Worm (Caenorhabditis elegans) whole organism, L2 larva: ENCODE data around the gene K05F1.8.

Experiments used
- C34F6.9 ChIP-seq: fragments of 150-350 bp; optimal IDR thresholded peaks from 2 replicates; lab custom pipeline; 2014; ENCODE audit warnings: missing biosample characterization, missing genetic modification characterization
- F13H6.1 ChIP-seq: sonication (generic microtip); optimal IDR thresholded peaks from 2 replicates; lab custom pipeline; 2016; ENCODE audit warnings: missing genetic modification characterization, missing compliant biosample characterization
- R02D3.7 ChIP-seq: fragments of 150-350 bp; optimal IDR thresholded peaks from 2 replicates; lab custom pipeline; 2014; ENCODE audit warnings: missing biosample characterization, missing genetic modification characterization
- Y55F3AM.14 ChIP-seq: fragments of 200-800 bp; sonication (Bioruptor generic); optimal IDR thresholded peaks from 2 replicates; lab custom pipeline; 2018; ENCODE audit warnings: mild to moderate bottlenecking, missing genetic modification characterization, missing compliant biosample characterization
- ZK546.5 ChIP-seq: sonication (generic microtip); optimal IDR thresholded peaks from 2 replicates; lab custom pipeline; 2017; ENCODE audit warnings: missing biosample characterization, missing genetic modification characterization
- alr-1 ChIP-seq: fragments of 150-350 bp; optimal IDR thresholded peaks from 2 replicates; lab custom pipeline; 2014; ENCODE audit warnings: missing biosample characterization, missing genetic modification characterization
- aly-2 ChIP-seq: fragments of 150-350 bp; optimal IDR thresholded peaks from 2 replicates; lab custom pipeline; 2014; ENCODE audit warnings: missing biosample characterization, missing genetic modification characterization
- ama-1 ChIP-seq: fragments of 150-350 bp; optimal IDR thresholded peaks from 2 replicates; lab custom pipeline; 2018; ENCODE audit warnings: inconsistent platforms
- blmp-1 ChIP-seq: sonication (generic microtip); optimal IDR thresholded peaks from 2 replicates; lab custom pipeline; 2017; ENCODE audit warnings: missing genetic modification characterization, mild to moderate bottlenecking, missing compliant biosample characterization, antibody characterized with exemption, moderate library complexity; ENCODE audit not compliant: insufficient read depth
- ceh-16 ChIP-seq: fragments of 150-350 bp; optimal IDR thresholded peaks from 2 replicates; lab custom pipeline; 2014; ENCODE audit warnings: missing biosample characterization, missing genetic modification characterization
- ceh-82 ChIP-seq: fragments of 150-350 bp; optimal IDR thresholded peaks from 2 replicates; lab custom pipeline; 2014; ENCODE audit warnings: missing biosample characterization, missing genetic modification characterization
- crh-2 ChIP-seq: sonication (generic microtip); optimal IDR thresholded peaks from 2 replicates; lab custom pipeline; 2017; ENCODE audit warnings: missing biosample characterization, missing genetic modification characterization
- dmd-4 ChIP-seq: sonication (generic microtip); optimal IDR thresholded peaks from 2 replicates; lab custom pipeline; 2017; ENCODE audit warnings: missing biosample characterization, missing genetic modification characterization
- egl-27 ChIP-seq: sonication (generic microtip); optimal IDR thresholded peaks from 3 replicates; lab custom pipeline; 2017; ENCODE audit warnings: missing biosample characterization, missing genetic modification reagents, missing genetic modification characterization
- elt-1 ChIP-seq: fragments of 150-350 bp; optimal IDR thresholded peaks from 2 replicates; lab custom pipeline; 2014; ENCODE audit warnings: missing biosample characterization, missing genetic modification characterization
- elt-3 ChIP-seq: sonication (generic microtip); optimal IDR thresholded peaks from 2 replicates; lab custom pipeline; 2017; ENCODE audit warnings: missing biosample characterization, missing genetic modification characterization
- fos-1 ChIP-seq: fragments of 150-350 bp; optimal IDR thresholded peaks from 2 replicates; lab custom pipeline; 2014; ENCODE audit warnings: missing biosample characterization, missing genetic modification characterization
- gmeb-1 ChIP-seq: fragments of 150-350 bp; optimal IDR thresholded peaks from 2 replicates; lab custom pipeline; 2014; ENCODE audit warnings: missing biosample characterization, missing genetic modification characterization
- lin-11 ChIP-seq: fragments of 150-350 bp; sonication (generic microtip); optimal IDR thresholded peaks from 2 replicates; lab custom pipeline; 2014; ENCODE audit warnings: missing biosample characterization, missing genetic modification characterization, inconsistent platforms, mixed read lengths
- lin-13 ChIP-seq: fragments of 150-350 bp; optimal IDR thresholded peaks from 2 replicates; lab custom pipeline; 2014; ENCODE audit warnings: missing biosample characterization, missing genetic modification reagents, missing genetic modification characterization
- lin-39 ChIP-seq: fragments of 150-350 bp; optimal IDR thresholded peaks from 2 replicates; lab custom pipeline; 2014; ENCODE audit warnings: missing biosample characterization, missing genetic modification reagents, missing genetic modification characterization
- lsy-2 ChIP-seq, 2 experiments: fragments of 150-350 bp in 1 of 2; sonication (generic microtip) in 1 of 2; optimal IDR thresholded peaks; 2 replicates each; lab custom pipeline; 2014 to 2017; ENCODE audit warnings: missing biosample characterization in 2 of 2, missing genetic modification characterization in 2 of 2
- mab-5 ChIP-seq: fragments of 150-350 bp; optimal IDR thresholded peaks from 2 replicates; lab custom pipeline; 2014; ENCODE audit warnings: missing biosample characterization, missing genetic modification characterization
- mbf-1 ChIP-seq: sonication (generic microtip); optimal IDR thresholded peaks from 2 replicates; lab custom pipeline; 2017; ENCODE audit warnings: missing biosample characterization, missing genetic modification characterization
- mdl-1 ChIP-seq, 2 experiments: fragments of 150-350 bp in 1 of 2; sonication (generic microtip) in 1 of 2; optimal IDR thresholded peaks; 2 replicates each; lab custom pipeline; 2017; ENCODE audit warnings: missing biosample characterization in 2 of 2, missing genetic modification characterization in 2 of 2
- nhr-10 ChIP-seq: sonication (generic microtip); optimal IDR thresholded peaks from 2 replicates; lab custom pipeline; 2017; ENCODE audit warnings: missing biosample characterization, missing genetic modification characterization
- nhr-11 ChIP-seq: fragments of 150-350 bp; optimal IDR thresholded peaks from 2 replicates; lab custom pipeline; 2014; ENCODE audit warnings: missing biosample characterization, missing genetic modification characterization
- nhr-12 ChIP-seq: fragments of 150-350 bp; optimal IDR thresholded peaks from 2 replicates; lab custom pipeline; 2014; ENCODE audit warnings: missing biosample characterization, missing genetic modification characterization
- nhr-129 ChIP-seq: fragments of 150-350 bp; optimal IDR thresholded peaks from 2 replicates; lab custom pipeline; 2014; ENCODE audit warnings: missing biosample characterization, missing genetic modification characterization
- nhr-23 ChIP-seq: fragments of 150-350 bp; optimal IDR thresholded peaks from 2 replicates; lab custom pipeline; 2014; ENCODE audit warnings: missing biosample characterization, missing genetic modification reagents, missing genetic modification characterization
- nhr-237 ChIP-seq: fragments of 150-350 bp; optimal IDR thresholded peaks from 2 replicates; lab custom pipeline; 2014; ENCODE audit warnings: missing biosample characterization, missing genetic modification characterization
- nhr-25 ChIP-seq: fragments of 150-350 bp; sonication (generic microtip); optimal IDR thresholded peaks from 3 replicates; lab custom pipeline; 2014; ENCODE audit warnings: missing biosample characterization, missing genetic modification characterization
- nhr-6 ChIP-seq: fragments of 150-350 bp; optimal IDR thresholded peaks from 2 replicates; lab custom pipeline; 2014; ENCODE audit warnings: missing biosample characterization, missing genetic modification characterization
- nhr-77 ChIP-seq: fragments of 150-350 bp; optimal IDR thresholded peaks from 2 replicates; lab custom pipeline; 2014; ENCODE audit warnings: missing biosample characterization, missing genetic modification characterization
- peb-1 ChIP-seq: fragments of 150-350 bp; optimal IDR thresholded peaks from 2 replicates; lab custom pipeline; 2014; ENCODE audit warnings: missing biosample characterization, missing genetic modification characterization
- skn-1 ChIP-seq: sonication (generic microtip); optimal IDR thresholded peaks from 2 replicates; lab custom pipeline; 2017; ENCODE audit warnings: missing biosample characterization, missing genetic modification characterization
- sma-3 ChIP-seq: sonication (generic microtip); optimal IDR thresholded peaks from 2 replicates; lab custom pipeline; 2016; ENCODE audit warnings: missing genetic modification reagents, missing genetic modification characterization, missing compliant biosample characterization
- snpc-4 ChIP-seq: fragments of 150-350 bp; optimal IDR thresholded peaks from 2 replicates; lab custom pipeline; 2014; ENCODE audit warnings: missing biosample characterization, missing genetic modification characterization
- unc-39 ChIP-seq: fragments of 150-350 bp; optimal IDR thresholded peaks from 2 replicates; lab custom pipeline; 2014; ENCODE audit warnings: missing biosample characterization, missing genetic modification characterization
- unc-55 ChIP-seq: fragments of 150-350 bp; sonication (generic microtip); optimal IDR thresholded peaks from 3 replicates; lab custom pipeline; 2014; ENCODE audit warnings: missing biosample characterization, missing genetic modification reagents, missing genetic modification characterization
- unc-62 ChIP-seq: fragments of 150-350 bp; optimal IDR thresholded peaks from 2 replicates; lab custom pipeline; 2014; ENCODE audit warnings: missing biosample characterization, missing genetic modification reagents, missing genetic modification characterization
- zag-1 ChIP-seq: fragments of 150-350 bp; optimal IDR thresholded peaks from 2 replicates; lab custom pipeline; 2014; ENCODE audit warnings: missing biosample characterization, missing genetic modification characterization
- ztf-1 ChIP-seq: fragments of 200-800 bp; sonication (Bioruptor generic); conservative IDR thresholded peaks from 2 replicates; pipeline ENCODE4 v1.3.6; 2022; ENCODE audit warnings: missing genetic modification characterization, missing compliant biosample characterization
- ztf-11 ChIP-seq: sonication (generic microtip); optimal IDR thresholded peaks from 2 replicates; lab custom pipeline; 2017; ENCODE audit warnings: missing biosample characterization, missing genetic modification characterization
- ztf-4 ChIP-seq: fragments of 150-350 bp; optimal IDR thresholded peaks from 2 replicates; lab custom pipeline; 2014; ENCODE audit warnings: missing biosample characterization, missing genetic modification characterization

K05F1.8 gene

ce11 chrII:5799553-5799952 lies at the start of gene K05F1.8:
Gene K05F1.8 (minus strand): TSS chrII:5799653.
- TF ChIP-seq nhr-11 (tag; lab: Kevin White, UChicago) (no peak), nhr-6 (no peak), ZK546.5 (tag; lab: Kevin White, UChicago) (no peak), unc-39 (tag; lab: Kevin White, UChicago) (no peak)

- TF ChIP-seq crh-2 (tag; lab: Kevin White, UChicago), result no peak
- peak; percentile 25 for TF ChIP-seq fos-1
Measured at ce11 chrII:5846181-5846580, 46.7 kb upstream of the K05F1.8 start.

- no peak for TF ChIP-seq nhr-25 (tag; lab: Kevin White, UChicago)
- TF ChIP-seq mdl-1 (tag; optimal IDR thresholded peaks at IDR 0.05; lab: Kevin White, UChicago), result no peak
- TF ChIP-seq F13H6.1 (tag; lab: Kevin White, UChicago), result no peak
- TF ChIP-seq dmd-4 (tag; lab: Kevin White, UChicago), result no peak
- TF ChIP-seq ceh-82, result no peak
- no peak for TF ChIP-seq nhr-77 (tag; lab: Kevin White, UChicago)
- TF ChIP-seq ceh-16 (tag; lab: Kevin White, UChicago), result no peak
- TF ChIP-seq unc-39 (tag; lab: Kevin White, UChicago), result no peak
- no peak for TF ChIP-seq nhr-11 (tag; lab: Kevin White, UChicago)
Measured at ce11 chrII:5845441-5845840, 46.0 kb upstream of the K05F1.8 start, which contains the start of the genes ZK1248.17 and H41C03.3. Gene ZK1248.17 (minus strand): TSS chrII:5845541. Gene H41C03.3 (plus strand): TSS chrII:5845777.

DNA sequence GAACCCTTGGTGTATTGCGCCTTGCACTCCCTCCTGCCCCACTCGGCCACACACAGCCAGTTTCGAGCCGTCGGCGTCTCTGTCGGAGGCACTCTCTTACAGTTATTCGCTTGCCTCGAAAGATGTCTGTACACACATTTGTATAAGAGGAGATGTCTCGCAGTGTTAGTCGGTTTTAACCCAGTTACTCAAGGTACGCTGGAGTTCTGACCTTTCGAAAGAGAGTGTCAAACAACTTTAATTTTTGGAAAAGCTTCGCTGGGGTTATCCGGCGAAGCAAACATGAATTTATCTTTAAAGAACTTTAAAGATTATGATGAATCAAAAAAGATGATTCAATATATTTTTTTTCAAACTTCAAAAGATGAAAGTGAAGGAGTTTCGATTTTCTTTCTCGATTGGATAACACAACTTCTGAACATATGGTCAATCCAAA lies 45.3 kb upstream of the K05F1.8 start:
- TF ChIP-seq nhr-23 (no peak), lin-13 (GFP tag; lab: Kevin White, UChicago) (peak; percentile 98), nhr-237 (tag; lab: Kevin White, UChicago) (peak; percentile 95), nhr-129 (tag; lab: Kevin White, UChicago) (peak; percentile 99), ceh-16 (tag; lab: Kevin White, UChicago) (peak; percentile 96), blmp-1 (tag; lab: Kevin White, UChicago) (peak; percentile 82), zag-1 (tag; lab: Kevin White, UChicago) (peak; percentile 99), mab-5 (tag; lab: Kevin White, UChicago) (peak; percentile 98), egl-27 (tag; lab: Kevin White, UChicago) (peak; percentile 99), ceh-82 (peak; percentile 90), nhr-25 (tag; lab: Kevin White, UChicago) (peak; percentile 99), nhr-10 (tag; lab: Kevin White, UChicago) (peak; percentile 97), peb-1 (tag; lab: Kevin White, UChicago) (no peak), sma-3 (GFP tag; lab: Kevin White, UChicago) (peak; percentile 99), nhr-11 (tag; lab: Kevin White, UChicago) (peak; percentile 88), crh-2 (tag; lab: Kevin White, UChicago) (peak; percentile 99), Y55F3AM.14 (GFP tag; lab: Kevin White, UChicago) (peak; percentile 97), ztf-11 (peak; percentile 85), C34F6.9 (peak; percentile 100), unc-55 (peak; percentile 99), nhr-12 (tag; lab: Kevin White, UChicago) (peak; percentile 59), elt-1 (tag; lab: Kevin White, UChicago) (peak; percentile 45), F13H6.1 (tag; lab: Kevin White, UChicago) (peak; percentile 99), nhr-77 (tag; lab: Kevin White, UChicago) (peak; percentile 93), mdl-1 (tag; optimal IDR thresholded peaks at IDR 0.05; lab: Kevin White, UChicago) (peak; percentile 92 to 93), ztf-4 (tag; lab: Kevin White, UChicago) (peak; percentile 99), skn-1 (tag; lab: Kevin White, UChicago) (peak; percentile 81), aly-2 (tag; lab: Kevin White, UChicago) (peak; percentile 94), R02D3.7 (tag; lab: Kevin White, UChicago) (peak; percentile 83), mbf-1 (tag; lab: Kevin White, UChicago) (peak; percentile 64), snpc-4 (peak; percentile 100), elt-3 (tag; lab: Kevin White, UChicago) (no peak), lsy-2 (tag; optimal IDR thresholded peaks at IDR 0.05; lab: Kevin White, UChicago) (peak; percentile 97), dmd-4 (tag; lab: Kevin White, UChicago) (peak; percentile 79), lin-11 (tag; lab: Kevin White, UChicago) (peak; percentile 99), lin-39 (peak; percentile 96), unc-62 (GFP tag; lab: Kevin White, UChicago) (peak; percentile 83), gmeb-1 (peak; percentile 95), nhr-6 (peak; percentile 98), ZK546.5 (tag; lab: Kevin White, UChicago) (peak; percentile 85), fos-1 (peak; percentile 98), ama-1 (peak; percentile 100), ztf-1 (GFP tag; lab: Robert Waterston, UW) (0 out of 2 replicates have a peak, but pooled peaks have one; percentile 81), alr-1 (tag; lab: Kevin White, UChicago) (no peak), unc-39 (tag; lab: Kevin White, UChicago) (peak; percentile 63)
